Fruit fly (Drosophila melanogaster) whole organism, prepupa: ENCODE data around the gene Cpr76Bc.

ENCODE experiments used
- Blimp-1 ChIP-seq: fragments of 200-800 bp; sonication (Bioruptor generic); optimal IDR thresholded peaks from 3 replicates; lab custom pipeline; 2017; ENCODE audit warnings: missing biosample characterization, missing genetic modification characterization, mild to moderate bottlenecking, moderate library complexity, missing genetic modification reagents
- CG10631 ChIP-seq: fragments of 200-800 bp; sonication (Bioruptor generic); optimal IDR thresholded peaks from 2 replicates; lab custom pipeline; 2016; ENCODE audit warnings: missing biosample characterization, missing genetic modification characterization
- CG11294 ChIP-seq: fragments of 200-800 bp; sonication (Bioruptor generic); IDR thresholded peaks from 2 replicates; pipeline ENCODE4 v1.3.6; 2022; ENCODE audit warnings: missing biosample characterization, missing genetic modification characterization
- CG11902 ChIP-seq: fragments of 200-800 bp; sonication (Bioruptor generic); optimal IDR thresholded peaks from 3 replicates; lab custom pipeline; 2016; ENCODE audit warnings: missing biosample characterization, missing genetic modification characterization
- CG15336 ChIP-seq: fragments of 200-800 bp; sonication (Bioruptor generic); IDR thresholded peaks from 2 replicates; pipeline ENCODE4 v1.3.6; 2022; ENCODE audit warnings: missing biosample characterization, missing genetic modification characterization
- CG1621 ChIP-seq: fragments of 200-800 bp; sonication (Bioruptor generic); optimal IDR thresholded peaks from 3 replicates; lab custom pipeline; 2018; ENCODE audit warnings: missing biosample characterization, mild to moderate bottlenecking, missing genetic modification characterization
- CG16779 ChIP-seq: fragments of 200-800 bp; sonication (Bioruptor generic); optimal IDR thresholded peaks from 3 replicates; lab custom pipeline; 2017; ENCODE audit warnings: missing biosample characterization, mild to moderate bottlenecking, missing genetic modification characterization
- CG3032 ChIP-seq: fragments of 200-800 bp; optimal IDR thresholded peaks from 2 replicates; lab custom pipeline; 2019; ENCODE audit warnings: missing biosample characterization, mild to moderate bottlenecking, missing genetic modification characterization, moderate library complexity
- CG31627 ChIP-seq: fragments of 200-800 bp; sonication (Bioruptor generic); optimal IDR thresholded peaks from 3 replicates; lab custom pipeline; 2016; ENCODE audit warnings: missing biosample characterization, missing genetic modification characterization
- CG32006 ChIP-seq: fragments of 200-800 bp; sonication (Bioruptor generic); optimal IDR thresholded peaks from 3 replicates; lab custom pipeline; 2017; ENCODE audit warnings: missing biosample characterization, mild to moderate bottlenecking, missing genetic modification characterization
- CG34406 ChIP-seq: fragments of 200-800 bp; sonication (Bioruptor generic); optimal IDR thresholded peaks from 3 replicates; lab custom pipeline; 2016; ENCODE audit warnings: missing biosample characterization, missing genetic modification characterization
- CG3919 ChIP-seq: fragments of 200-800 bp; sonication (Bioruptor generic); optimal IDR thresholded peaks from 3 replicates; lab custom pipeline; 2016; ENCODE audit warnings: missing biosample characterization, missing genetic modification characterization
- CG4318 ChIP-seq: fragments of 200-800 bp; sonication (Bioruptor generic); optimal IDR thresholded peaks from 3 replicates; lab custom pipeline; 2017; ENCODE audit warnings: missing biosample characterization, mild to moderate bottlenecking, missing genetic modification characterization
- CG6163 ChIP-seq: fragments of 200-800 bp; sonication (Bioruptor generic); IDR thresholded peaks from 3 replicates; pipeline ENCODE4 v1.3.6; 2022; ENCODE audit warnings: missing biosample characterization, missing genetic modification characterization
- CG6276 ChIP-seq: fragments of 200-800 bp; sonication (Bioruptor generic); optimal IDR thresholded peaks from 2 replicates; lab custom pipeline; 2017; ENCODE audit warnings: missing biosample characterization, mild to moderate bottlenecking, missing genetic modification characterization
- CG6792 ChIP-seq: fragments of 200-800 bp; sonication (Bioruptor generic); optimal IDR thresholded peaks from 3 replicates; lab custom pipeline; 2016; ENCODE audit warnings: missing biosample characterization, missing genetic modification characterization
- CG6808 ChIP-seq: fragments of 200-800 bp; sonication (Bioruptor generic); optimal IDR thresholded peaks from 3 replicates; lab custom pipeline; 2017; ENCODE audit warnings: missing biosample characterization, missing genetic modification characterization, mild to moderate bottlenecking, moderate library complexity, missing genetic modification reagents
- CG6854 ChIP-seq: fragments of 200-800 bp; sonication (Bioruptor generic); optimal IDR thresholded peaks from 2 replicates; lab custom pipeline; 2017; ENCODE audit warnings: missing biosample characterization, mild to moderate bottlenecking, missing genetic modification characterization
- CG7368 ChIP-seq: fragments of 200-800 bp; sonication (Bioruptor generic); optimal IDR thresholded peaks from 3 replicates; lab custom pipeline; 2016; ENCODE audit warnings: missing biosample characterization, missing genetic modification characterization
- CG8119 ChIP-seq: fragments of 200-800 bp; sonication (Bioruptor generic); IDR thresholded peaks from 3 replicates; pipeline ENCODE4 v1.3.6; 2022; ENCODE audit warnings: missing biosample characterization, missing genetic modification characterization
- CG8319 ChIP-seq: fragments of 200-800 bp; sonication (Bioruptor generic); optimal IDR thresholded peaks from 3 replicates; lab custom pipeline; 2016; ENCODE audit warnings: missing biosample characterization, missing genetic modification characterization
- CG8632 ChIP-seq: fragments of 200-800 bp; sonication (Bioruptor generic); optimal IDR thresholded peaks from 3 replicates; lab custom pipeline; 2016; ENCODE audit warnings: missing biosample characterization, missing genetic modification characterization
- CG9139 ChIP-seq: fragments of 200-800 bp; sonication (Bioruptor generic); optimal IDR thresholded peaks from 3 replicates; lab custom pipeline; 2017; ENCODE audit warnings: missing biosample characterization, mild to moderate bottlenecking, missing genetic modification characterization
- Eip75B ChIP-seq: fragments of 200-800 bp; sonication (Bioruptor generic); optimal IDR thresholded peaks from 3 replicates; lab custom pipeline; 2016; ENCODE audit warnings: missing biosample characterization, missing genetic modification characterization
- Eip78C ChIP-seq: fragments of 200-800 bp; sonication (Bioruptor generic); peaks from one replicate; lab custom pipeline; 2016; ENCODE audit warnings: missing biosample characterization, missing genetic modification characterization
- Eip93F ChIP-seq: fragments of 200-800 bp; sonication (Bioruptor generic); optimal IDR thresholded peaks from 2 replicates; lab custom pipeline; 2016; ENCODE audit warnings: missing biosample characterization, mild to moderate bottlenecking, missing genetic modification characterization
- Ets21C ChIP-seq: fragments of 200-800 bp; sonication (Bioruptor generic); optimal IDR thresholded peaks from 3 replicates; lab custom pipeline; 2016; ENCODE audit warnings: missing biosample characterization, missing genetic modification characterization
- Ets96B ChIP-seq: fragments of 200-800 bp; optimal IDR thresholded peaks from 2 replicates; lab custom pipeline; 2019; ENCODE audit warnings: missing biosample characterization, mild to moderate bottlenecking, missing genetic modification characterization, moderate library complexity
- Gug ChIP-seq: fragments of 200-800 bp; sonication (Bioruptor generic); IDR thresholded peaks from 2 replicates; pipeline ENCODE4 v1.3.6; 2022; ENCODE audit warnings: missing biosample characterization, missing genetic modification characterization
- Hr38 ChIP-seq: sonication (Bioruptor generic); optimal IDR thresholded peaks from 2 replicates; lab custom pipeline; 2016; ENCODE audit warnings: missing biosample characterization, missing genetic modification characterization
- Lpt ChIP-seq: fragments of 200-800 bp; sonication (Bioruptor generic); optimal IDR thresholded peaks from 3 replicates; lab custom pipeline; 2016; ENCODE audit warnings: missing biosample characterization, missing genetic modification characterization
- Met ChIP-seq: fragments of 200-800 bp; sonication (Bioruptor generic); optimal IDR thresholded peaks from 3 replicates; lab custom pipeline; 2016; ENCODE audit warnings: missing biosample characterization, missing genetic modification characterization
- Smox ChIP-seq: fragments of 200-800 bp; sonication (Bioruptor generic); optimal IDR thresholded peaks from 3 replicates; lab custom pipeline; 2016; ENCODE audit warnings: missing biosample characterization, missing genetic modification characterization
- Sox102F ChIP-seq: fragments of 200-800 bp; sonication (Bioruptor generic); optimal IDR thresholded peaks from 2 replicates; lab custom pipeline; 2016; ENCODE audit warnings: missing biosample characterization, mild to moderate bottlenecking, missing genetic modification characterization
- Sox14 ChIP-seq: fragments of 200-800 bp; sonication (Bioruptor generic); optimal IDR thresholded peaks from 3 replicates; lab custom pipeline; 2016; ENCODE audit warnings: missing biosample characterization, missing genetic modification characterization
- Sox15 ChIP-seq: fragments of 200-800 bp; sonication (Bioruptor generic); optimal IDR thresholded peaks from 3 replicates; lab custom pipeline; 2016; ENCODE audit warnings: missing biosample characterization, missing genetic modification characterization
- achi ChIP-seq: fragments of 200-800 bp; sonication (Bioruptor generic); optimal IDR thresholded peaks from 3 replicates; lab custom pipeline; 2016; ENCODE audit warnings: missing biosample characterization, missing genetic modification characterization
- acj6 ChIP-seq: fragments of 200-800 bp; sonication (Bioruptor generic); optimal IDR thresholded peaks from 3 replicates; lab custom pipeline; 2016; ENCODE audit warnings: missing biosample characterization, missing genetic modification characterization
- cyc ChIP-seq: fragments of 200-800 bp; sonication (Bioruptor generic); optimal IDR thresholded peaks from 3 replicates; lab custom pipeline; 2016; ENCODE audit warnings: missing biosample characterization, missing genetic modification characterization
- dsx ChIP-seq: fragments of 200-800 bp; optimal IDR thresholded peaks from 3 replicates; lab custom pipeline; 2019; ENCODE audit warnings: missing biosample characterization, mild to moderate bottlenecking, missing genetic modification characterization, moderate library complexity; ENCODE audit not compliant: poor library complexity, severe bottlenecking
- eg ChIP-seq: fragments of 200-800 bp; sonication (Bioruptor generic); IDR thresholded peaks from 3 replicates; pipeline ENCODE4 v1.3.6; 2022; ENCODE audit warnings: missing biosample characterization, missing genetic modification characterization
- esn ChIP-seq: fragments of 200-800 bp; sonication (Bioruptor generic); optimal IDR thresholded peaks from 2 replicates; lab custom pipeline; 2016; ENCODE audit warnings: missing biosample characterization, mild to moderate bottlenecking, missing genetic modification characterization, moderate library complexity
- fd59A ChIP-seq: fragments of 200-800 bp; sonication (Bioruptor generic); optimal IDR thresholded peaks from 2 replicates; lab custom pipeline; 2017; ENCODE audit warnings: missing biosample characterization, mild to moderate bottlenecking, missing genetic modification characterization, missing genetic modification reagents
- fd85E ChIP-seq: fragments of 200-800 bp; sonication (Bioruptor generic); optimal IDR thresholded peaks from 3 replicates; lab custom pipeline; 2016; ENCODE audit warnings: missing biosample characterization, missing genetic modification characterization
- fkh ChIP-seq: fragments of 200-800 bp; sonication (Bioruptor generic); optimal IDR thresholded peaks from 3 replicates; lab custom pipeline; 2017; ENCODE audit warnings: missing biosample characterization, mild to moderate bottlenecking, missing genetic modification characterization, moderate library complexity
- lz ChIP-seq: fragments of 200-800 bp; sonication (Bioruptor generic); optimal IDR thresholded peaks from 3 replicates; lab custom pipeline; 2016; ENCODE audit warnings: missing biosample characterization, missing genetic modification characterization
- net ChIP-seq: fragments of 200-800 bp; sonication (Bioruptor generic); optimal IDR thresholded peaks from 3 replicates; lab custom pipeline; 2016; ENCODE audit warnings: missing biosample characterization, missing genetic modification characterization
- pdm3 ChIP-seq: fragments of 200-800 bp; sonication (Bioruptor generic); optimal IDR thresholded peaks from 3 replicates; lab custom pipeline; 2016; ENCODE audit warnings: missing biosample characterization, missing genetic modification characterization
- salr ChIP-seq, 2 experiments: fragments of 200-800 bp; sonication (Bioruptor generic); optimal IDR thresholded peaks; 3 replicates each; lab custom pipeline; 2016 to 2018; ENCODE audit warnings: missing biosample characterization in 2 of 2, missing genetic modification characterization in 2 of 2, mild to moderate bottlenecking in 1 of 2
- spab ChIP-seq: fragments of 200-800 bp; sonication (Bioruptor generic); optimal IDR thresholded peaks from 2 replicates; lab custom pipeline; 2017; ENCODE audit warnings: missing biosample characterization, mild to moderate bottlenecking, missing genetic modification characterization, missing genetic modification reagents
- svp ChIP-seq: fragments of 200-800 bp; sonication (Bioruptor generic); peaks from one replicate; lab custom pipeline; 2016; ENCODE audit warnings: missing biosample characterization, missing genetic modification characterization
- topi ChIP-seq: fragments of 200-800 bp; sonication (Bioruptor generic); optimal IDR thresholded peaks from 3 replicates; lab custom pipeline; 2016; ENCODE audit warnings: missing biosample characterization, missing genetic modification characterization

Cpr76Bc gene

DNA sequence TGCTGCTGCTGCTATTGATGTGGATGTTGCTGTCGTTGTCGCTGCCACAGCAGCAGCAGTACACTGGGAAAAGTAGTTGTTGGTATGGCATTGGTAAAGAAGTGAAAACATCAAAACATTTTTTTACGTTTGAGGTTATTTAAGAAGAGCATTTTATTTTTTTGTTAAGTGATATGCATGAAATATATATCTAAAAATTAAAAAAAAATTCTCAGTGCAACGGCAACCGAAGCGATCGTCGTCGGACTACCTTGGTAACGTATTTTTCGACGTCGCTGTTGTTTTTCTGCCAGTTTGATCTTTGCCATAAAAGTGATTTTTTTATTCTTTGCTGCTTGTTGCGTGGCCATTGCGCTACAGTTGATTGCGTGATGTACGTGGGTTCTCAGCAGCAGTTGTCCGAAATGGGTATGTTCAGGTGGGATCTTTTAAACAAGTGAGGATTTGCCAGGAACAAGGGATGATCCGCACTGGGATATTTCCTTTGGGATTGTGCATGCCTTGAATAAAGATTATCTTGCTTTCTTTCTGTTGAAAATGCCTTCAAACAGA, 40.0 kb downstream of the Cpr76Bc start:
- TF ChIP-seq Eip75B (GFP tag; lab: Kevin White, UChicago) (peak; percentile 99), CG4318 (GFP tag; lab: Kevin White, UChicago) (peak; percentile 96), CG9139 (GFP tag; lab: Kevin White, UChicago) (peak; percentile 98), Gug (GFP tag; lab: Robert Waterston, UW) (peak; percentile 97), Ets21C (GFP tag; lab: Kevin White, UChicago) (peak; percentile 96), Eip93F (GFP tag; lab: Kevin White, UChicago) (peak; percentile 99), CG8119 (GFP tag; lab: Robert Waterston, UW) (peak; percentile 99), Blimp-1 (peak; percentile 94), Lpt (peak; percentile 98), CG7368 (GFP tag; lab: Kevin White, UChicago) (peak; percentile 97), eg (GFP tag; lab: Robert Waterston, UW) (peak; percentile 99), CG8319 (peak; percentile 95), fd59A (GFP tag; lab: Kevin White, UChicago) (peak; percentile 99), Sox14 (peak; percentile 98), Sox102F (GFP tag; lab: Kevin White, UChicago) (peak; percentile 99), CG6808 (peak; percentile 99), CG16779 (peak; percentile 95), svp (GFP tag; lab: Kevin White, UChicago) (peak; percentile 99), lz (peak; percentile 98), CG32006 (GFP tag; lab: Kevin White, UChicago) (peak; percentile 98), CG6854 (peak; percentile 98), CG3032 (tag; lab: Kevin White, UChicago) (peak; percentile 99), topi (GFP tag; lab: Kevin White, UChicago) (peak; percentile 99), CG31627 (GFP tag; lab: Kevin White, UChicago) (peak; percentile 98), CG10631 (peak; percentile 99), Met (peak; percentile 99), CG11902 (GFP tag; lab: Kevin White, UChicago) (peak; percentile 97), Sox15 (peak; percentile 94), fd85E (peak; percentile 94), Hr38 (peak; percentile 43), CG6163 (peak; percentile 99), CG11294 (peak; percentile 94), CG6792 (peak; percentile 98), fkh (GFP tag; lab: Kevin White, UChicago) (peak; percentile 79), CG34406 (GFP tag; lab: Kevin White, UChicago) (peak; percentile 98), achi (GFP tag; lab: Kevin White, UChicago) (peak; percentile 98), CG3919 (GFP tag; lab: Kevin White, UChicago) (peak; percentile 99), dsx (GFP tag; lab: Kevin White, UChicago) (peak; percentile 98), CG6276 (GFP tag; lab: Kevin White, UChicago) (peak; percentile 96), net (GFP tag; lab: Kevin White, UChicago) (peak; percentile 99), salr (GFP tag; optimal IDR thresholded peaks at IDR 0.05; lab: Kevin White, UChicago) (peak; percentile 93 to 97), spab (GFP tag; lab: Kevin White, UChicago) (peak; percentile 98), Smox (GFP tag; lab: Kevin White, UChicago) (peak; percentile 98), acj6 (GFP tag; lab: Kevin White, UChicago) (peak; percentile 99), cyc (GFP tag; lab: Kevin White, UChicago) (peak; percentile 98), CG15336 (GFP tag; lab: Robert Waterston, UW) (peak; percentile 99), Eip78C (GFP tag; lab: Kevin White, UChicago) (peak; percentile 100), CG1621 (tag; lab: Kevin White, UChicago) (peak; percentile 96), Ets96B (tag; lab: Kevin White, UChicago) (peak; percentile 98), pdm3 (peak; percentile 98), esn (GFP tag; lab: Kevin White, UChicago) (peak; percentile 99), CG8632 (peak; percentile 98)
